Worm (Caenorhabditis elegans) whole organism, early embryonic: ENCODE results near the gene F56D6.18.

Experiments used
- B0310.2 ChIP-seq: sonication (generic microtip); optimal IDR thresholded peaks from 2 replicates; lab custom pipeline; 2016; ENCODE audit warnings: mild to moderate bottlenecking, missing genetic modification characterization, missing compliant biosample characterization
- F13C5.2 ChIP-seq: sonication (generic microtip); optimal IDR thresholded peaks from 2 replicates; lab custom pipeline; 2017; ENCODE audit warnings: mild to moderate bottlenecking, missing genetic modification characterization, inconsistent platforms, missing compliant biosample characterization
- ama-1 ChIP-seq: fragments of 150-350 bp; optimal IDR thresholded peaks from 2 replicates; lab custom pipeline; 2014
- ceh-13 ChIP-seq: fragments of 200-800 bp; sonication (Bioruptor generic); optimal IDR thresholded peaks from 2 replicates; lab custom pipeline; 2018; ENCODE audit warnings: mild to moderate bottlenecking, missing genetic modification characterization, missing compliant biosample characterization
- flt-1 ChIP-seq: fragments of 200-800 bp; sonication (Bioruptor generic); IDR thresholded peaks from 2 replicates; pipeline ENCODE4 v1.3.6; 2022; ENCODE audit warnings: missing genetic modification characterization, missing compliant biosample characterization
- scrt-1 ChIP-seq: fragments of 200-800 bp; sonication (Bioruptor generic); IDR thresholded peaks from 2 replicates; pipeline ENCODE4 v1.3.6; 2022; ENCODE audit warnings: missing genetic modification characterization, missing compliant biosample characterization
- sea-1 ChIP-seq: fragments of 200-800 bp; sonication (Bioruptor generic); conservative IDR thresholded peaks from 2 replicates; pipeline ENCODE4 v1.3.6; 2022; ENCODE audit warnings: missing genetic modification characterization, missing compliant biosample characterization
- tbx-11 ChIP-seq: fragments of 200-800 bp; sonication (Bioruptor generic); IDR thresholded peaks from 2 replicates; pipeline ENCODE4 v1.3.6; 2022; ENCODE audit warnings: missing genetic modification characterization, missing compliant biosample characterization

DNA sequence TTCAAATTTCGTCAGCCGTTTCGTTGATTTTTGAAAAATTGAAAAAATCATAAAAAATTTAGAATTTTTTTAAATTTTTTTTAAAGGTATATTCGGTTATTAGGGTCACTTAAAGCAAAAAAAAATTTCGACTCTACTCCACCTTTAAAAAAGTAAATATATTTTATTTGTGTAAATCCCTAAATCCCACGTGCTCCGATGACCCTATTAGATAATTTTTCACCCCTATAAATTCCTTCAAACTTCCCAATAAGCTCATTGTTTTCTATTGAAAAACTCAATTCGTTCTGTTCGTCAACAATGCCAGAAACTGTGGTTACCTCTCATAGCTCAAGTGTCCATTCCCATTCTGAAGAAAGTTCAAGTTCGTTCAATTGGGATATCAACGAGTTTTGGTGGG lies 850 bp upstream of the F56D6.18 start, which contains the start of gene F56D6.20:
- TF ChIP-seq tbx-11 (GFP tag; lab: Robert Waterston, UW) (no peak), B0310.2 (tag; lab: Kevin White, UChicago) (no peak), scrt-1 (no peak), F13C5.2 (tag; lab: Kevin White, UChicago) (no peak), ceh-13 (GFP tag; lab: Kevin White, UChicago) (no peak), ama-1 (lab: Kevin White, UChicago) (no peak), sea-1 (GFP tag; lab: Robert Waterston, UW) (no peak), flt-1 (GFP tag; lab: Robert Waterston, UW) (no peak)
